Worm (Caenorhabditis elegans) whole organism, L4 larva: ENCODE results near the gene R11D1.1.

Source experiments
- F26F4.8 ChIP-seq: fragments of 200-800 bp; sonication (Bioruptor generic); conservative IDR thresholded peaks from 2 replicates; pipeline ENCODE4 v1.3.6; 2022; ENCODE audit warnings: missing genetic modification characterization, missing compliant biosample characterization
- F37D6.2 ChIP-seq: sonication (generic microtip); optimal IDR thresholded peaks from 2 replicates; lab custom pipeline; 2016; ENCODE audit warnings: mild to moderate bottlenecking, missing genetic modification characterization, missing compliant biosample characterization
- T26A8.4 ChIP-seq: fragments of 200-800 bp; sonication (Bioruptor generic); IDR thresholded peaks from 2 replicates; pipeline ENCODE4 v1.3.6; 2022; ENCODE audit warnings: missing genetic modification characterization, missing compliant biosample characterization
- Y105C5A.15 ChIP-seq: fragments of 200-800 bp; sonication (Bioruptor generic); IDR thresholded peaks from 2 replicates; pipeline ENCODE4 v1.3.6; 2022; ENCODE audit warnings: missing genetic modification characterization, missing compliant biosample characterization
- Y48G9A.11 ChIP-seq: fragments of 200-800 bp; sonication (Bioruptor generic); IDR thresholded peaks from 2 replicates; pipeline ENCODE4 v1.3.6; 2022; ENCODE audit warnings: missing genetic modification reagents, missing genetic modification characterization, missing compliant biosample characterization
- Y5F2A.4 ChIP-seq: fragments of 200-800 bp; sonication (Bioruptor generic); optimal IDR thresholded peaks from 2 replicates; lab custom pipeline; 2018; ENCODE audit warnings: mild to moderate bottlenecking, missing genetic modification characterization, missing compliant biosample characterization
- ZK337.2 ChIP-seq: fragments of 200-800 bp; sonication (Bioruptor generic); IDR thresholded peaks from 2 replicates; pipeline ENCODE4 v1.3.6; 2022; ENCODE audit warnings: missing genetic modification reagents, missing genetic modification characterization, missing compliant biosample characterization
- aha-1 ChIP-seq: fragments of 150-350 bp; peaks from one replicate; lab custom pipeline; 2014; ENCODE audit warnings: missing biosample characterization, missing genetic modification characterization
- ama-1 ChIP-seq: fragments of 150-350 bp; optimal IDR thresholded peaks from 2 replicates; lab custom pipeline; 2014; ENCODE audit warnings: inconsistent platforms, mixed read lengths
- arid-1 ChIP-seq: fragments of 200-800 bp; sonication (Bioruptor generic); conservative IDR thresholded peaks from 2 replicates; pipeline ENCODE4 v1.3.6; 2022; ENCODE audit warnings: missing genetic modification reagents, missing genetic modification characterization, missing compliant biosample characterization
- attf-4 ChIP-seq: sonication (generic microtip); optimal IDR thresholded peaks from 3 replicates; lab custom pipeline; 2017; ENCODE audit warnings: missing biosample characterization, missing genetic modification characterization
- ceh-32 ChIP-seq: sonication (generic microtip); optimal IDR thresholded peaks from 2 replicates; lab custom pipeline; 2016; ENCODE audit warnings: mild to moderate bottlenecking, missing genetic modification characterization, missing compliant biosample characterization; ENCODE audit not compliant: poor library complexity
- ceh-44 ChIP-seq: fragments of 200-800 bp; sonication (Bioruptor generic); IDR thresholded peaks from 2 replicates; pipeline ENCODE4 v1.3.6; 2022; ENCODE audit warnings: missing genetic modification reagents, missing genetic modification characterization, missing compliant biosample characterization
- ceh-62 ChIP-seq: sonication (generic microtip); optimal IDR thresholded peaks from 2 replicates; lab custom pipeline; 2017; ENCODE audit warnings: missing biosample characterization, missing genetic modification characterization
- ctbp-1 ChIP-seq: fragments of 200-800 bp; sonication (Bioruptor generic); IDR thresholded peaks from 2 replicates; pipeline ENCODE4 v1.3.6; 2022; ENCODE audit warnings: missing genetic modification reagents, missing genetic modification characterization, missing compliant biosample characterization
- daf-12 ChIP-seq: fragments of 150-350 bp; optimal IDR thresholded peaks from 2 replicates; lab custom pipeline; 2014; ENCODE audit warnings: missing biosample characterization, missing genetic modification reagents, missing genetic modification characterization
- daf-16 ChIP-seq, 3 experiments: sonication (generic microtip); optimal IDR thresholded peaks; 2 replicates each; lab custom pipeline; 2016 to 2017; ENCODE audit warnings: missing genetic modification characterization in 3 of 3, missing genetic modification reagents in 3 of 3, mild to moderate bottlenecking in 2 of 3, missing compliant biosample characterization in 2 of 3, missing biosample characterization in 1 of 3, moderate library complexity in 1 of 3
- daf-19 ChIP-seq: fragments of 200-800 bp; sonication (Bioruptor generic); conservative IDR thresholded peaks from 2 replicates; pipeline ENCODE4 v1.3.6; 2022; ENCODE audit warnings: missing genetic modification characterization, missing compliant biosample characterization
- daf-8 ChIP-seq: fragments of 200-800 bp; sonication (Bioruptor generic); IDR thresholded peaks from 2 replicates; pipeline ENCODE4 v1.3.6; 2022; ENCODE audit warnings: missing genetic modification characterization, missing compliant biosample characterization
- dmd-6 ChIP-seq: fragments of 200-800 bp; sonication (Bioruptor generic); IDR thresholded peaks from 2 replicates; pipeline ENCODE4 v1.3.6; 2022; ENCODE audit warnings: missing genetic modification reagents, missing genetic modification characterization, missing compliant biosample characterization
- dmd-9 ChIP-seq: fragments of 200-800 bp; sonication (Bioruptor generic); IDR thresholded peaks from 2 replicates; pipeline ENCODE4 v1.3.6; 2022; ENCODE audit warnings: missing genetic modification reagents, missing genetic modification characterization, missing compliant biosample characterization
- egl-43 ChIP-seq: fragments of 200-800 bp; sonication (Bioruptor generic); IDR thresholded peaks from 2 replicates; pipeline ENCODE4 v1.3.6; 2022; ENCODE audit warnings: missing genetic modification reagents, missing genetic modification characterization, missing compliant biosample characterization
- fos-1 ChIP-seq: fragments of 150-350 bp; optimal IDR thresholded peaks from 2 replicates; lab custom pipeline; 2014; ENCODE audit warnings: missing biosample characterization, missing genetic modification characterization
- hmg-1.1 ChIP-seq: fragments of 200-800 bp; sonication (Bioruptor generic); IDR thresholded peaks from 2 replicates; pipeline ENCODE4 v1.3.6; 2022; ENCODE audit warnings: missing genetic modification reagents, missing genetic modification characterization, missing compliant biosample characterization
- lin-38 ChIP-seq: fragments of 200-800 bp; sonication (Bioruptor generic); IDR thresholded peaks from 2 replicates; pipeline ENCODE4 v1.3.6; 2022; ENCODE audit warnings: missing genetic modification reagents, missing genetic modification characterization, missing compliant biosample characterization
- lir-3 ChIP-seq: sonication (generic microtip); optimal IDR thresholded peaks from 2 replicates; lab custom pipeline; 2016; ENCODE audit warnings: mild to moderate bottlenecking, missing genetic modification characterization, missing compliant biosample characterization
- madf-9 ChIP-seq: fragments of 200-800 bp; sonication (Bioruptor generic); conservative IDR thresholded peaks from 2 replicates; pipeline ENCODE4 v1.3.6; 2022; ENCODE audit warnings: missing genetic modification reagents, missing genetic modification characterization, missing compliant biosample characterization
- mes-2 ChIP-seq: sonication (generic microtip); optimal IDR thresholded peaks from 2 replicates; lab custom pipeline; 2016; ENCODE audit warnings: missing genotype, mild to moderate bottlenecking, missing genetic modification characterization, missing compliant biosample characterization; ENCODE audit not compliant: poor library complexity, severe bottlenecking
- nhr-237 ChIP-seq: sonication (generic microtip); optimal IDR thresholded peaks from 2 replicates; lab custom pipeline; 2017; ENCODE audit warnings: missing biosample characterization, missing genetic modification characterization
- nhr-41 ChIP-seq: fragments of 200-800 bp; sonication (Bioruptor generic); IDR thresholded peaks from 2 replicates; pipeline ENCODE4 v1.3.6; 2022; ENCODE audit warnings: missing genetic modification reagents, missing genetic modification characterization, missing compliant biosample characterization
- nhr-42 ChIP-seq: fragments of 200-800 bp; sonication (Bioruptor generic); IDR thresholded peaks from 2 replicates; pipeline ENCODE4 v1.3.6; 2022; ENCODE audit warnings: missing genetic modification characterization, missing compliant biosample characterization
- nhr-76 ChIP-seq: fragments of 150-350 bp; optimal IDR thresholded peaks from 2 replicates; lab custom pipeline; 2014; ENCODE audit warnings: missing biosample characterization, missing genetic modification characterization
- pha-4 ChIP-seq, 2 experiments: fragments of 150-350 bp in 1 of 2; fragments of 200-800 bp in 1 of 2; sonication (Bioruptor generic) in 1 of 2; IDR thresholded peaks in 1 of 2; optimal IDR thresholded peaks in 1 of 2; 2 replicates each; pipeline versions ENCODE4 v1.3.6 to Lab custom; 2014 to 2022; ENCODE audit warnings: missing genetic modification characterization in 2 of 2, missing genetic modification reagents in 2 of 2, missing biosample characterization in 1 of 2, missing compliant biosample characterization in 1 of 2
- pqm-1 ChIP-seq: sonication (generic microtip); optimal IDR thresholded peaks from 2 replicates; lab custom pipeline; 2017; ENCODE audit warnings: missing biosample characterization, missing genetic modification characterization
- rbr-2 ChIP-seq: sonication (generic microtip); optimal IDR thresholded peaks from 2 replicates; lab custom pipeline; 2016; ENCODE audit warnings: missing genotype, missing genetic modification characterization, missing compliant biosample characterization
- sdz-12 ChIP-seq: fragments of 200-800 bp; sonication (Bioruptor generic); optimal IDR thresholded peaks from 2 replicates; lab custom pipeline; 2018; ENCODE audit warnings: mild to moderate bottlenecking, missing genetic modification characterization, missing compliant biosample characterization
- skn-1 ChIP-seq: fragments of 150-350 bp; optimal IDR thresholded peaks from 2 replicates; lab custom pipeline; 2014; ENCODE audit warnings: missing biosample characterization, missing genetic modification characterization
- snpc-1.2 ChIP-seq: fragments of 200-800 bp; sonication (Bioruptor generic); IDR thresholded peaks from 2 replicates; pipeline ENCODE4 v1.3.6; 2022; ENCODE audit warnings: missing genetic modification reagents, missing genetic modification characterization, missing compliant biosample characterization
- tag-97 ChIP-seq: fragments of 200-800 bp; sonication (Bioruptor generic); IDR thresholded peaks from 2 replicates; pipeline ENCODE4 v1.3.6; 2022; ENCODE audit warnings: missing genetic modification characterization, missing compliant biosample characterization
- tra-1 ChIP-seq: fragments of 200-800 bp; sonication (Bioruptor generic); IDR thresholded peaks from 2 replicates; pipeline ENCODE4 v1.3.6; 2022; ENCODE audit warnings: missing genetic modification reagents, missing genetic modification characterization, missing compliant biosample characterization
- unc-62 ChIP-seq, 3 experiments: fragments of 150-350 bp in 1 of 3; sonication (generic microtip); optimal IDR thresholded peaks in 2 of 3; peaks in 1 of 3; 1 replicate in 1 of 3; 2 replicates in 2 of 3; lab custom pipeline; 2014 to 2017; ENCODE audit warnings: missing biosample characterization in 3 of 3, missing genetic modification characterization in 3 of 3, missing genetic modification reagents in 3 of 3, missing genotype in 1 of 3
- zfp-3 ChIP-seq: fragments of 200-800 bp; sonication (Bioruptor generic); conservative IDR thresholded peaks from 2 replicates; pipeline ENCODE4 v1.3.6; 2022; ENCODE audit warnings: missing genetic modification reagents, missing genetic modification characterization, missing compliant biosample characterization

The R11D1.1 gene

DNA sequence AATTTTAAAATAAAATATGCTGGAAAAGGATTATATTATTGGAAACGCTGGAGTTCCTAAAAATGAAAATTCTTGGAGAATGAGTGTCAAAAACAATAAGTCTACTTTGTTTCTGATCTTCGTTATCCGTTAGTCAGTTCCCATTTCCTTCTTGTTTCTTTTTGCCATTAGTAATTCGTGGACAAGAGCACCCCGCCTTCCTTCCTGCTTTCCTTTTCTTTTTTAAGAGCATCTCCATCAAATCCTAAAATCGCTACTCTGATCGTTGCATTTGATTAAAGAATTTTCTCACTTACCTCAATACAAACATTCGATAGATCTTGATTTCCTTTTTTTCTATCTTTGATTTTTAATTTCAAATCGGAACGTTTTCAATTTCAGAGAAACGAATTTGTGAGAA, 24.4 kb upstream of the R11D1.1 start, which contains the start of gene frpr-15:
Gene frpr-15, plus strand, starts transcription at position 301 of the 400 bp plus-strand sequence.
- TF ChIP-seq dmd-6 (GFP tag; lab: Robert Waterston, UW) (no peak), unc-62 (GFP tag; optimal IDR thresholded peaks at IDR 0.05 in 1 of 2; lab: Kevin White, UChicago) (peak in 1 of 2 experiments; percentile 33), unc-62 (tag; optimal IDR thresholded peaks at IDR 0.05; lab: Kevin White, UChicago) (no peak)
- TF ChIP-seq, all 104 proteins: peak for 1

DNA sequence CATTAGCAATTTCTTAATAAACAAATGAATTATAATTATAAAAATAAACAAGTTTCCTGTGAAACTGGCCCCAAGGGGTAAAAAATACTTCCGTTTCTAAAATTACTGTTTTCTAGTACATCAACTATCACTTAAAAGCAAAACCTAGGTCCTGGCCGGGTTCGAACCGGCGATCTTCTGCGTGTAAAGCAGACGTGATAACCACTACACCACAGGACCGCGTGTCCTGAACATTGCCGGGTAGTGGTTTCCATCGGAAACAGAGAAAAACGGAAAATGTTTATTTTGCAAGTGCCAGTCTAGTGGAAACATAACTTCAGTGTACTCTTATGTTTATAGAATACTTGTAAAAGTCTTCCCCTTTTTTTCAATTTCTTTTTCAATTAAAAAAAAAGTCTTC, 21.0 kb upstream of the R11D1.1 start:
- TF ChIP-seq sdz-12 (GFP tag; lab: Kevin White, UChicago) = no peak
- TF ChIP-seq fos-1 (tag; lab: Kevin White, UChicago) = no peak
- TF ChIP-seq zfp-3 (GFP tag; lab: Robert Waterston, UW) = no peak
- no peak for TF ChIP-seq F26F4.8 (GFP tag; lab: Robert Waterston, UW)
- no peak for TF ChIP-seq attf-4 (tag; lab: Kevin White, UChicago)
- 0 out of 2 replicates have a peak, but pooled peaks have one; percentile 53 for TF ChIP-seq ceh-44 (GFP tag; lab: Robert Waterston, UW)
- no peak for TF ChIP-seq hmg-1.1
- no peak for TF ChIP-seq aha-1 (tag; lab: Kevin White, UChicago)
- no peak for TF ChIP-seq tra-1 (GFP tag; lab: Robert Waterston, UW)
- no peak for TF ChIP-seq nhr-41
- TF ChIP-seq daf-16 (GFP tag; optimal IDR thresholded peaks at IDR 0.05; lab: Kevin White, UChicago) = peak in 1 of 2 experiments; percentile 37
- TF ChIP-seq daf-16 (tag; optimal IDR thresholded peaks at IDR 0.05; lab: Kevin White, UChicago) = no peak
- no peak for TF ChIP-seq rbr-2
- no peak for TF ChIP-seq Y105C5A.15 (GFP tag; lab: Robert Waterston, UW)
- TF ChIP-seq ZK337.2 (GFP tag; lab: Robert Waterston, UW) = no peak
- no peak for TF ChIP-seq ceh-62 (tag; lab: Kevin White, UChicago)
- no peak for TF ChIP-seq pqm-1 (tag; lab: Kevin White, UChicago)
- TF ChIP-seq tag-97 (GFP tag; lab: Robert Waterston, UW) = no peak

ce11 chrV:12695155-12695554, 9.0 kb upstream of the R11D1.1 start, which contains the start of gene parn-1:
Gene parn-1 (minus strand): TSS chrV:12695255.
- TF ChIP-seq madf-9 (GFP tag; lab: Robert Waterston, UW) = no peak
- no peak for TF ChIP-seq lir-3 (tag; lab: Kevin White, UChicago)
- no peak for TF ChIP-seq arid-1 (GFP tag; lab: Robert Waterston, UW)
- no peak for TF ChIP-seq ceh-32 (tag; lab: Kevin White, UChicago)
- TF ChIP-seq F37D6.2 = no peak
- no peak for TF ChIP-seq ceh-44 (GFP tag; lab: Robert Waterston, UW)
- TF ChIP-seq nhr-76 (tag; lab: Kevin White, UChicago) = no peak
- TF ChIP-seq attf-4 (tag; lab: Kevin White, UChicago) = no peak
- no peak for TF ChIP-seq Y48G9A.11 (GFP tag; lab: Robert Waterston, UW)
- TF ChIP-seq aha-1 (tag; lab: Kevin White, UChicago) = no peak
- TF ChIP-seq nhr-237 (tag; lab: Kevin White, UChicago) = no peak
- TF ChIP-seq nhr-42 (GFP tag; lab: Robert Waterston, UW) = no peak
- TF ChIP-seq ama-1 (lab: Kevin White, UChicago) = no peak
- TF ChIP-seq T26A8.4 = no peak
- no peak for TF ChIP-seq rbr-2
- TF ChIP-seq egl-43 = no peak

DNA sequence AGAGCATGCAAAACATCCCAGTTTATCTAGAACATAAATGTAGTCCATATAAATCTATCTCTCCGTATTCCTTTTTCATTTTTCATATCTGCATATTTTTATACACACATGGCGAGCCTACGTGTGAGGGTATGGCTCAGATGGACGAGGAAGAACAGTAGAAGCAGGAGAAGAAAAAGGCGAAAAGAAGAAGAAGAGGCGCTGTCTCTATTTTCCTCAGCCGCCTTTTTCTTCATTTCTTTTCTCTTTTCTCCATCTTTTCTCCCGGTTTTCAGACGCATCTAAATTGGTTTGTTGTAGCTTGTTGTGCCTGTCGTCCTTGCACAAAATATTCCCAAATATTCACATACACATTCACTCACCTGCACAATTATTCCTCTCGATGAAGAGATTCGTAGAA, 8.2 kb upstream of the R11D1.1 start, which contains the start of gene K10C8.4:
Gene K10C8.4, plus strand, starts transcription at position 301 of the 400 bp plus-strand sequence.
- TF ChIP-seq egl-43 = no peak
- no peak for TF ChIP-seq lin-38 (GFP tag; lab: Robert Waterston, UW)
- TF ChIP-seq daf-19 = no peak
- no peak for TF ChIP-seq Y105C5A.15 (GFP tag; lab: Robert Waterston, UW)
- no peak for TF ChIP-seq mes-2 (tag; lab: Kevin White, UChicago)
- TF ChIP-seq F26F4.8 (GFP tag; lab: Robert Waterston, UW) = no peak
- TF ChIP-seq pha-4 (GFP tag; IDR thresholded peaks at IDR 0.05; lab: Robert Waterston, UW) = no peak; the same call in 1 of the 2 replicates
- TF ChIP-seq pha-4 (tag; optimal IDR thresholded peaks at IDR 0.05; lab: Kevin White, UChicago) = no peak
- no peak for TF ChIP-seq dmd-9 (GFP tag; lab: Robert Waterston, UW)
- TF ChIP-seq ctbp-1 (GFP tag; lab: Robert Waterston, UW) = no peak
- TF ChIP-seq unc-62 (GFP tag; optimal IDR thresholded peaks at IDR 0.05 in 1 of 2; lab: Kevin White, UChicago) = no peak
- no peak for TF ChIP-seq unc-62 (tag; optimal IDR thresholded peaks at IDR 0.05; lab: Kevin White, UChicago)
- TF ChIP-seq skn-1 = no peak
- TF ChIP-seq daf-8 = no peak
- TF ChIP-seq daf-12 = no peak
- TF ChIP-seq snpc-1.2 = no peak
- TF ChIP-seq madf-9 (GFP tag; lab: Robert Waterston, UW) = no peak
- TF ChIP-seq Y5F2A.4 (GFP tag; lab: Kevin White, UChicago) = no peak
